Fruit fly (Drosophila melanogaster) whole organism, embryonic: Measurements from ENCODE around the gene mRpL17.

Experiments
- Aef1 ChIP-seq: fragments of 200-800 bp; sonication (Bioruptor generic); IDR thresholded peaks from 3 replicates; pipeline ENCODE4 v1.3.6; 2022; ENCODE audit warnings: missing biosample characterization, missing genetic modification characterization
- Atf3 ChIP-seq: fragments of 200-800 bp; sonication (Bioruptor generic); optimal IDR thresholded peaks from 3 replicates; lab custom pipeline; 2016; ENCODE audit warnings: missing biosample characterization, missing genetic modification characterization
- Blimp-1 ChIP-seq: fragments of 200-800 bp; sonication (Bioruptor generic); optimal IDR thresholded peaks from 3 replicates; lab custom pipeline; 2018; ENCODE audit warnings: missing biosample characterization, missing genetic modification characterization, mild to moderate bottlenecking, moderate library complexity, missing genetic modification reagents
- CG10274 ChIP-seq: fragments of 200-800 bp; sonication (Bioruptor generic); optimal IDR thresholded peaks from 3 replicates; lab custom pipeline; 2017; ENCODE audit warnings: missing biosample characterization, mild to moderate bottlenecking, missing genetic modification characterization
- CG10565 ChIP-seq: fragments of 200-800 bp; sonication (Bioruptor generic); optimal IDR thresholded peaks from 3 replicates; lab custom pipeline; 2016; ENCODE audit warnings: missing biosample characterization, mild to moderate bottlenecking, missing genetic modification characterization
- CG15696 ChIP-seq: fragments of 200-800 bp; sonication (Bioruptor generic); optimal IDR thresholded peaks from 2 replicates; lab custom pipeline; 2019; ENCODE audit warnings: missing biosample characterization, mild to moderate bottlenecking, missing genetic modification characterization, moderate library complexity
- CG16813 ChIP-seq: fragments of 200-800 bp; sonication (Bioruptor generic); IDR thresholded peaks from 3 replicates; pipeline ENCODE4 v1.3.6; 2022; ENCODE audit warnings: missing biosample characterization, missing genetic modification characterization; ENCODE audit not compliant: partially characterized antibody
- CG18476 ChIP-seq: fragments of 200-800 bp; sonication (Bioruptor generic); optimal IDR thresholded peaks from 2 replicates; lab custom pipeline; 2016; ENCODE audit warnings: missing biosample characterization, mild to moderate bottlenecking, missing genetic modification characterization
- CG2678 ChIP-seq: fragments of 200-800 bp; sonication (Bioruptor generic); optimal IDR thresholded peaks from 3 replicates; lab custom pipeline; 2019; ENCODE audit warnings: missing biosample characterization, mild to moderate bottlenecking, missing genetic modification characterization, moderate library complexity
- CG3065 ChIP-seq: fragments of 200-800 bp; sonication (Bioruptor generic); optimal IDR thresholded peaks from 2 replicates; lab custom pipeline; 2016; ENCODE audit warnings: missing biosample characterization, missing genetic modification characterization
- CG42726 ChIP-seq: fragments of 200-800 bp; sonication (Bioruptor generic); IDR thresholded peaks from 2 replicates; pipeline ENCODE4 v1.3.6; 2022; ENCODE audit warnings: missing biosample characterization, missing genetic modification characterization; ENCODE audit not compliant: partially characterized antibody
- CG43689 ChIP-seq: fragments of 200-800 bp; sonication (Bioruptor generic); IDR thresholded peaks from 2 replicates; pipeline ENCODE4 v1.3.6; 2022; ENCODE audit warnings: missing biosample characterization, missing genetic modification characterization
- CG5245 ChIP-seq: fragments of 200-800 bp; sonication (Bioruptor generic); optimal IDR thresholded peaks from 3 replicates; lab custom pipeline; 2016; ENCODE audit warnings: missing biosample characterization, missing genetic modification characterization
- CG6272 ChIP-seq: fragments of 200-800 bp; sonication (Bioruptor generic); IDR thresholded peaks from 2 replicates; pipeline ENCODE4 v1.3.6; 2022; ENCODE audit warnings: missing biosample characterization, missing genetic modification characterization
- CG6791 ChIP-seq: fragments of 200-800 bp; sonication (Bioruptor generic); IDR thresholded peaks from 3 replicates; pipeline ENCODE4 v1.3.6; 2022; ENCODE audit warnings: missing biosample characterization, missing genetic modification characterization; ENCODE audit not compliant: partially characterized antibody
- CG7372 ChIP-seq: fragments of 200-800 bp; sonication (Bioruptor generic); IDR thresholded peaks from 2 replicates; pipeline ENCODE4 v1.3.6; 2022; ENCODE audit warnings: missing biosample characterization, missing genetic modification characterization
- CG8359 ChIP-seq: fragments of 200-800 bp; sonication (Bioruptor generic); optimal IDR thresholded peaks from 2 replicates; lab custom pipeline; 2017; ENCODE audit warnings: missing biosample characterization, mild to moderate bottlenecking, missing genetic modification characterization, borderline replicate concordance
- CG8924 ChIP-seq: fragments of 200-800 bp; optimal IDR thresholded peaks from 3 replicates; lab custom pipeline; 2019; ENCODE audit warnings: missing biosample characterization, mild to moderate bottlenecking, missing genetic modification characterization, moderate library complexity
- CG8944 ChIP-seq: fragments of 200-800 bp; sonication (Bioruptor generic); optimal IDR thresholded peaks from 3 replicates; lab custom pipeline; 2016; ENCODE audit warnings: missing biosample characterization, missing genetic modification characterization
- CkIIα-i1 ChIP-seq: fragments of 200-800 bp; sonication (Bioruptor generic); IDR thresholded peaks from 2 replicates; pipeline ENCODE4 v1.3.6; 2022; ENCODE audit warnings: missing biosample characterization, missing genetic modification characterization
- Dip3 ChIP-seq: fragments of 200-800 bp; sonication (Bioruptor generic); optimal IDR thresholded peaks from 3 replicates; lab custom pipeline; 2016; ENCODE audit warnings: missing biosample characterization, missing genetic modification characterization
- Dp ChIP-seq: fragments of 200-800 bp; sonication (Bioruptor generic); optimal IDR thresholded peaks from 2 replicates; lab custom pipeline; 2018; ENCODE audit warnings: missing biosample characterization, mild to moderate bottlenecking, missing genetic modification characterization, moderate library complexity
- H2.0 ChIP-seq: fragments of 200-800 bp; sonication (Bioruptor generic); IDR thresholded peaks from 2 replicates; pipeline ENCODE4 v1.3.6; 2022; ENCODE audit warnings: missing biosample characterization, missing genetic modification characterization
- Hr78 ChIP-seq, 2 experiments: fragments of 200-800 bp in 1 of 2; fragments of >200 bp in 1 of 2; sonication (Bioruptor generic) in 1 of 2; optimal IDR thresholded peaks; 2 replicates each; lab custom pipeline; 2017 to 2019; ENCODE audit warnings: missing biosample characterization in 2 of 2, missing genetic modification characterization in 2 of 2, mild to moderate bottlenecking in 1 of 2, moderate library complexity in 1 of 2
- MTF-1 ChIP-seq: fragments of 200-800 bp; sonication (Bioruptor generic); optimal IDR thresholded peaks from 2 replicates; lab custom pipeline; 2018; ENCODE audit warnings: missing biosample characterization, mild to moderate bottlenecking, missing genetic modification characterization, borderline replicate concordance
- NC2β ChIP-seq: fragments of 200-800 bp; sonication (Bioruptor generic); optimal IDR thresholded peaks from 2 replicates; lab custom pipeline; 2016; ENCODE audit warnings: missing biosample characterization, missing genetic modification characterization
- TFAM ChIP-seq: fragments of 200-800 bp; sonication (Bioruptor generic); optimal IDR thresholded peaks from 2 replicates; lab custom pipeline; 2017; ENCODE audit warnings: missing biosample characterization, missing genetic modification characterization, inconsistent platforms
- Vsx1 ChIP-seq: fragments of 200-800 bp; sonication (Bioruptor generic); optimal IDR thresholded peaks from 2 replicates; lab custom pipeline; 2017; ENCODE audit warnings: missing biosample characterization, mild to moderate bottlenecking, missing genetic modification characterization, missing genetic modification reagents
- al ChIP-seq: fragments of 200-800 bp; sonication (Bioruptor generic); IDR thresholded peaks from 2 replicates; pipeline ENCODE4 v1.3.6; 2022; ENCODE audit warnings: missing biosample characterization, missing genetic modification characterization
- az2 ChIP-seq: fragments of 200-800 bp; sonication (Bioruptor generic); optimal IDR thresholded peaks from 3 replicates; lab custom pipeline; 2016; ENCODE audit warnings: missing biosample characterization, missing genetic modification characterization
- br ChIP-seq: fragments of >200 bp; optimal IDR thresholded peaks from 2 replicates; lab custom pipeline; 2017
- crc ChIP-seq: fragments of 200-800 bp; sonication (Bioruptor generic); optimal IDR thresholded peaks from 2 replicates; lab custom pipeline; 2016; ENCODE audit warnings: missing biosample characterization, missing genetic modification characterization
- dm ChIP-seq: fragments of 200-800 bp; sonication (Bioruptor generic); optimal IDR thresholded peaks from 3 replicates; lab custom pipeline; 2016; ENCODE audit warnings: missing biosample characterization, missing genetic modification characterization
- emc ChIP-seq: fragments of 200-800 bp; sonication (Bioruptor generic); optimal IDR thresholded peaks from 2 replicates; lab custom pipeline; 2016; ENCODE audit warnings: missing biosample characterization, missing genetic modification characterization
- grn ChIP-seq: fragments of 200-800 bp; sonication (Bioruptor generic); optimal IDR thresholded peaks from 3 replicates; lab custom pipeline; 2017; ENCODE audit warnings: missing biosample characterization, missing genetic modification characterization
- hbn ChIP-seq: fragments of 200-800 bp; sonication (Bioruptor generic); IDR thresholded peaks from 2 replicates; pipeline ENCODE4 v1.3.6; 2022; ENCODE audit warnings: missing biosample characterization, missing genetic modification characterization; ENCODE audit not compliant: partially characterized antibody
- kay ChIP-seq: fragments of 200-800 bp; sonication (Bioruptor generic); optimal IDR thresholded peaks from 2 replicates; lab custom pipeline; 2016; ENCODE audit warnings: missing biosample characterization, missing genetic modification characterization
- ken ChIP-seq: fragments of 200-800 bp; sonication (Bioruptor generic); IDR thresholded peaks from 3 replicates; pipeline ENCODE4 v1.3.6; 2022; ENCODE audit warnings: missing biosample characterization, missing genetic modification characterization
- nerfin-2 ChIP-seq: fragments of 200-800 bp; sonication (Bioruptor generic); IDR thresholded peaks from 2 replicates; pipeline ENCODE4 v1.3.6; 2022; ENCODE audit warnings: missing biosample characterization, missing genetic modification characterization; ENCODE audit not compliant: partially characterized antibody
- odd ChIP-seq: fragments of 200-800 bp; sonication (Bioruptor generic); optimal IDR thresholded peaks from 2 replicates; lab custom pipeline; 2017; ENCODE audit warnings: missing biosample characterization, mild to moderate bottlenecking, missing genetic modification characterization
- onecut ChIP-seq: fragments of 200-800 bp; sonication (Bioruptor generic); IDR thresholded peaks from 2 replicates; pipeline ENCODE4 v1.3.6; 2022; ENCODE audit warnings: missing biosample characterization, missing genetic modification characterization
- pnt ChIP-seq: fragments of 200-800 bp; sonication (Bioruptor generic); optimal IDR thresholded peaks from 3 replicates; lab custom pipeline; 2016; ENCODE audit warnings: missing biosample characterization, missing genetic modification characterization
- rib ChIP-seq: fragments of 200-800 bp; sonication (Bioruptor generic); IDR thresholded peaks from 2 replicates; pipeline ENCODE4 v1.3.6; 2022; ENCODE audit warnings: missing biosample characterization, missing genetic modification characterization
- slou ChIP-seq: fragments of 200-800 bp; sonication (Bioruptor generic); optimal IDR thresholded peaks from 3 replicates; lab custom pipeline; 2016; ENCODE audit warnings: missing biosample characterization, missing genetic modification characterization
- tap ChIP-seq: fragments of 200-800 bp; optimal IDR thresholded peaks from 3 replicates; lab custom pipeline; 2019; ENCODE audit warnings: missing biosample characterization, mild to moderate bottlenecking, missing genetic modification characterization, moderate library complexity
- tio ChIP-seq: fragments of 200-800 bp; sonication (Bioruptor generic); optimal IDR thresholded peaks from 2 replicates; lab custom pipeline; 2017; ENCODE audit warnings: missing biosample characterization, missing genetic modification characterization, inconsistent platforms
- zf30C ChIP-seq: fragments of 200-800 bp; sonication (Bioruptor generic); optimal IDR thresholded peaks from 3 replicates; lab custom pipeline; 2018; ENCODE audit warnings: missing biosample characterization, mild to moderate bottlenecking, missing genetic modification characterization

mRpL17 gene

dm6 chr3L:246644-247199, 17.9 kb upstream of the mRpL17 start (continued):
- TF ChIP-seq Aef1 (peak; percentile 27; the same call in 1 of the 3 replicates), Dp (GFP tag; lab: Kevin White, UChicago) (peak; percentile 89), hbn (GFP tag; lab: Robert Waterston, UW) (peak; percentile 26; the same call in 1 of the 2 replicates), CkIIα-i1 (GFP tag; lab: Robert Waterston, UW) (no peak), CG7372 (GFP tag; lab: Robert Waterston, UW) (no peak), emc (GFP tag; lab: Kevin White, UChicago) (no peak), onecut (GFP tag; lab: Robert Waterston, UW) (no peak; the same call in none of the 2 replicates), CG6272 (no peak), br (lab: Kevin White, UChicago) (no peak), CG5245 (GFP tag; lab: Kevin White, UChicago) (peak; percentile 30), dm (GFP tag; lab: Kevin White, UChicago) (peak; percentile 76), CG8359 (GFP tag; lab: Kevin White, UChicago) (no peak), MTF-1 (GFP tag; lab: Kevin White, UChicago) (no peak), CG15696 (tag; lab: Kevin White, UChicago) (no peak), CG10274 (GFP tag; lab: Kevin White, UChicago) (no peak), rib (GFP tag; lab: Robert Waterston, UW) (peak; percentile 52; the same call in 1 of the 2 replicates), Vsx1 (GFP tag; lab: Kevin White, UChicago) (no peak), zf30C (GFP tag; lab: Kevin White, UChicago) (no peak), pnt (GFP tag; lab: Kevin White, UChicago) (no peak), CG16813 (GFP tag; lab: Robert Waterston, UW) (peak; percentile 73), odd (GFP tag; lab: Kevin White, UChicago) (no peak), slou (GFP tag; lab: Kevin White, UChicago) (no peak), H2.0 (GFP tag; lab: Robert Waterston, UW) (no peak; the same call in none of the 2 replicates), ken (peak; percentile 47; the same call in 1 of the 3 replicates), CG3065 (GFP tag; lab: Kevin White, UChicago) (peak; percentile 24), nerfin-2 (GFP tag; lab: Robert Waterston, UW) (peak; percentile 55), al (GFP tag; lab: Robert Waterston, UW) (no peak), kay (GFP tag; lab: Kevin White, UChicago) (no peak), tap (no peak), az2 (GFP tag; lab: Kevin White, UChicago) (peak; percentile 6), crc (GFP tag; lab: Kevin White, UChicago) (no peak), Atf3 (GFP tag; lab: Kevin White, UChicago) (peak; percentile 53), grn (no peak), Dip3 (GFP tag; lab: Kevin White, UChicago) (peak; percentile 34), CG6791 (peak; percentile 83), Blimp-1 (no peak), CG2678 (tag; lab: Kevin White, UChicago) (no peak), Hr78 (GFP tag; optimal IDR thresholded peaks at IDR 0.05; lab: Kevin White, UChicago) (no peak), TFAM (GFP tag; lab: Kevin White, UChicago) (no peak), tio (GFP tag; lab: Kevin White, UChicago) (no peak), CG42726 (GFP tag; lab: Robert Waterston, UW) (peak; percentile 81), CG8944 (GFP tag; lab: Kevin White, UChicago) (no peak), CG10565 (GFP tag; lab: Kevin White, UChicago) (no peak), CG8924 (tag; lab: Kevin White, UChicago) (no peak), NC2β (peak; percentile 68), CG43689 (GFP tag; lab: Robert Waterston, UW) (no peak), CG18476 (GFP tag; lab: Kevin White, UChicago) (no peak)
- TF ChIP-seq, all 482 proteins: peak for 206
